Worm (Caenorhabditis elegans) whole organism, L2 larva: Measurements from ENCODE around the gene prmt-1.
"Not testable (repeated sequence)": the region's sequence is repeated elsewhere in the genome, so short reads cannot be mapped to it uniquely, and the experiment has no call there.

Experiments used
- ama-1 ChIP-seq: fragments of 150-350 bp; optimal IDR thresholded peaks from 2 replicates; lab custom pipeline; 2018; ENCODE audit warnings: inconsistent platforms
- ceh-82 ChIP-seq: fragments of 150-350 bp; optimal IDR thresholded peaks from 2 replicates; lab custom pipeline; 2014; ENCODE audit warnings: missing biosample characterization, missing genetic modification characterization
- elt-3 ChIP-seq: sonication (generic microtip); optimal IDR thresholded peaks from 2 replicates; lab custom pipeline; 2017; ENCODE audit warnings: missing biosample characterization, missing genetic modification characterization
- fos-1 ChIP-seq: fragments of 150-350 bp; optimal IDR thresholded peaks from 2 replicates; lab custom pipeline; 2014; ENCODE audit warnings: missing biosample characterization, missing genetic modification characterization
- lin-11 ChIP-seq: fragments of 150-350 bp; sonication (generic microtip); optimal IDR thresholded peaks from 2 replicates; lab custom pipeline; 2014; ENCODE audit warnings: missing biosample characterization, missing genetic modification characterization, inconsistent platforms, mixed read lengths
- lin-13 ChIP-seq: fragments of 150-350 bp; optimal IDR thresholded peaks from 2 replicates; lab custom pipeline; 2014; ENCODE audit warnings: missing biosample characterization, missing genetic modification reagents, missing genetic modification characterization
- lin-39 ChIP-seq: fragments of 150-350 bp; optimal IDR thresholded peaks from 2 replicates; lab custom pipeline; 2014; ENCODE audit warnings: missing biosample characterization, missing genetic modification reagents, missing genetic modification characterization
- mdl-1 ChIP-seq, 2 experiments: fragments of 150-350 bp in 1 of 2; sonication (generic microtip) in 1 of 2; optimal IDR thresholded peaks; 2 replicates each; lab custom pipeline; 2017; ENCODE audit warnings: missing biosample characterization in 2 of 2, missing genetic modification characterization in 2 of 2
- nhr-12 ChIP-seq: fragments of 150-350 bp; optimal IDR thresholded peaks from 2 replicates; lab custom pipeline; 2014; ENCODE audit warnings: missing biosample characterization, missing genetic modification characterization
- nhr-25 ChIP-seq: fragments of 150-350 bp; sonication (generic microtip); optimal IDR thresholded peaks from 3 replicates; lab custom pipeline; 2014; ENCODE audit warnings: missing biosample characterization, missing genetic modification characterization
- snpc-4 ChIP-seq: fragments of 150-350 bp; optimal IDR thresholded peaks from 2 replicates; lab custom pipeline; 2014; ENCODE audit warnings: missing biosample characterization, missing genetic modification characterization
- unc-62 ChIP-seq: fragments of 150-350 bp; optimal IDR thresholded peaks from 2 replicates; lab custom pipeline; 2014; ENCODE audit warnings: missing biosample characterization, missing genetic modification reagents, missing genetic modification characterization
- zag-1 ChIP-seq: fragments of 150-350 bp; optimal IDR thresholded peaks from 2 replicates; lab custom pipeline; 2014; ENCODE audit warnings: missing biosample characterization, missing genetic modification characterization

DNA sequence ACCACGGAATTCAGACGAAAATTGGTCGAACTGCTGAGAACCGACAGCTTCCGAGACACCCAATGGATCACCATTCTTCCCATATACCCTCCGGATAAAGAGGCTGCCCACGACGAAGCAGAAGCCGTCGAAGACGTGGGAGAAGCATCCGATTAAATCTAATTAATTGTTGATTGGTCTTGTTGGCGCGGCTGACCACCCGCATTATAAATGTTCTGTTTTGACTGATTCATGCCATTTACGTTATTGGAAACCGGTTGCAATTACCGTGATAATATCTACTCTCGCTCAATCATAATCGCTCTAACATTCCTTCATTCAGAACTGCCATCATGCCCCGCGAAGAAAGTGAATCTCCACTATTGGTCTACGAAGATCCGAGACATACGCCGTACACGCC is 33.8 kb upstream of the prmt-1 start, which contains the start of gene ZC15.3:
- not testable (repeated sequence) for TF ChIP-seq ama-1 (lab: Kevin White, UChicago); zag-1 (tag; lab: Kevin White, UChicago); unc-62 (GFP tag; lab: Kevin White, UChicago); lin-11; nhr-12 (tag; lab: Kevin White, UChicago); ceh-82 (tag; lab: Kevin White, UChicago); snpc-4; mdl-1 (tag; optimal IDR thresholded peaks at IDR 0.05; lab: Kevin White, UChicago); lin-39; fos-1 (tag; lab: Kevin White, UChicago); nhr-25; lin-13 (GFP tag; lab: Kevin White, UChicago); elt-3 (tag; lab: Kevin White, UChicago)
